Worm (Caenorhabditis elegans) whole organism, L3 larva: ENCODE measurements around the gene R193.2.

Source experiments
- aly-2 ChIP-seq: fragments of 150-350 bp; optimal IDR thresholded peaks from 2 replicates; lab custom pipeline; 2014; ENCODE audit warnings: missing biosample characterization, missing genetic modification characterization
- ceh-82 ChIP-seq: fragments of 150-350 bp; optimal IDR thresholded peaks from 2 replicates; lab custom pipeline; 2014; ENCODE audit warnings: missing biosample characterization, missing genetic modification characterization
- fos-1 ChIP-seq: fragments of 150-350 bp; optimal IDR thresholded peaks from 2 replicates; lab custom pipeline; 2014; ENCODE audit warnings: missing biosample characterization, missing genetic modification characterization
- lin-15B ChIP-seq: fragments of 150-350 bp; optimal IDR thresholded peaks from 2 replicates; lab custom pipeline; 2014; ENCODE audit warnings: missing biosample characterization, missing genetic modification characterization
- pha-4 ChIP-seq: fragments of 150-350 bp; optimal IDR thresholded peaks from 2 replicates; lab custom pipeline; 2014; ENCODE audit warnings: missing biosample characterization, missing genetic modification reagents, missing genetic modification characterization
- pqm-1 ChIP-seq: fragments of 150-350 bp; optimal IDR thresholded peaks from 2 replicates; lab custom pipeline; 2017; ENCODE audit warnings: missing biosample characterization, missing genetic modification characterization, inconsistent platforms
- unc-62 ChIP-seq: fragments of 150-350 bp; sonication (generic microtip); optimal IDR thresholded peaks from 4 replicates; lab custom pipeline; 2014; ENCODE audit warnings: missing biosample characterization, missing genetic modification reagents, missing genetic modification characterization

DNA sequence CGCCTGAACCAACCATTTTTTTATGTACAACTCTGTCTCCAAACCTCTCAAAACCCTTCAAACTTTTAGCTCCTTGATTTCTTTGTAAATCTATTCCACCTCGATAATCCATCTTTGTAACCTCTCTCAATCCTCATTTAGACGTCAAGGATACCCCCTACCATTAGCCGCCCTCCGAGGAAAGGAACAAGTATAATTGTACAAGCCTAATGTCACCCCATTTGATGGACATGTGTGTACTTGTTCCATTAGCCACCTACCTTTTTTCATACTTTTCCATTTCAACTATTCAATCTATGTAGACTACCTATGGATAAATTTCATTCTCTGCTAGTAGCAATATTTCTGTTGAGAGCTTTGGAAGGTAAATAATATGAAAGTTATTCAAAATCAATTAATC is 40.6 kb downstream of the R193.2 start, which contains the start of gene C05D9.4:
- TF ChIP-seq ceh-82 (tag; lab: Kevin White, UChicago), result no peak
- no peak for TF ChIP-seq fos-1 (tag; lab: Kevin White, UChicago)
- TF ChIP-seq pha-4, result no peak
- no peak for TF ChIP-seq lin-15B
- TF ChIP-seq pqm-1 (tag; lab: Kevin White, UChicago), result no peak
- TF ChIP-seq aly-2 (tag; lab: Kevin White, UChicago), result no peak
- no peak for TF ChIP-seq unc-62 (GFP tag; lab: Kevin White, UChicago)
